Worm (Caenorhabditis elegans) whole organism, early embryonic: ENCODE data around the gene F40G12.7.

Source experiments
- B0310.2 ChIP-seq: sonication (generic microtip); optimal IDR thresholded peaks from 2 replicates; lab custom pipeline; 2016; ENCODE audit warnings: mild to moderate bottlenecking, missing genetic modification characterization, missing compliant biosample characterization
- F13C5.2 ChIP-seq: sonication (generic microtip); optimal IDR thresholded peaks from 2 replicates; lab custom pipeline; 2017; ENCODE audit warnings: mild to moderate bottlenecking, missing genetic modification characterization, inconsistent platforms, missing compliant biosample characterization
- aly-1 ChIP-seq: sonication (generic microtip); optimal IDR thresholded peaks from 2 replicates; lab custom pipeline; 2016; ENCODE audit warnings: missing genetic modification characterization, missing compliant biosample characterization
- ama-1 ChIP-seq: fragments of 150-350 bp; optimal IDR thresholded peaks from 2 replicates; lab custom pipeline; 2014
- ceh-13 ChIP-seq: fragments of 200-800 bp; sonication (Bioruptor generic); optimal IDR thresholded peaks from 2 replicates; lab custom pipeline; 2018; ENCODE audit warnings: mild to moderate bottlenecking, missing genetic modification characterization, missing compliant biosample characterization
- ceh-36 ChIP-seq: sonication (generic microtip); optimal IDR thresholded peaks from 2 replicates; lab custom pipeline; 2016; ENCODE audit warnings: missing genetic modification characterization, inconsistent platforms, missing compliant biosample characterization
- ets-7 ChIP-seq: sonication (generic microtip); optimal IDR thresholded peaks from 2 replicates; lab custom pipeline; 2016; ENCODE audit warnings: missing genotype, missing genetic modification characterization, missing compliant biosample characterization
- flt-1 ChIP-seq: fragments of 200-800 bp; sonication (Bioruptor generic); IDR thresholded peaks from 2 replicates; pipeline ENCODE4 v1.3.6; 2022; ENCODE audit warnings: missing genetic modification characterization, missing compliant biosample characterization
- hmbx-1 ChIP-seq: sonication (generic microtip); optimal IDR thresholded peaks from 2 replicates; lab custom pipeline; 2016; ENCODE audit warnings: mild to moderate bottlenecking, missing genetic modification characterization, missing compliant biosample characterization
- hmg-4 ChIP-seq: fragments of 200-800 bp; sonication (Bioruptor generic); optimal IDR thresholded peaks from 2 replicates; lab custom pipeline; 2018; ENCODE audit warnings: mild to moderate bottlenecking, missing genetic modification characterization, missing compliant biosample characterization
- hnd-1 ChIP-seq: sonication (generic microtip); optimal IDR thresholded peaks from 2 replicates; lab custom pipeline; 2016; ENCODE audit warnings: missing genetic modification characterization, missing compliant biosample characterization
- pes-1 ChIP-seq: fragments of 200-800 bp; sonication (Bioruptor generic); IDR thresholded peaks from 2 replicates; pipeline ENCODE4 v1.3.6; 2022; ENCODE audit warnings: missing genetic modification reagents, missing genetic modification characterization, missing compliant biosample characterization
- scrt-1 ChIP-seq: fragments of 200-800 bp; sonication (Bioruptor generic); IDR thresholded peaks from 2 replicates; pipeline ENCODE4 v1.3.6; 2022; ENCODE audit warnings: missing genetic modification characterization, missing compliant biosample characterization
- sea-1 ChIP-seq: fragments of 200-800 bp; sonication (Bioruptor generic); conservative IDR thresholded peaks from 2 replicates; pipeline ENCODE4 v1.3.6; 2022; ENCODE audit warnings: missing genetic modification characterization, missing compliant biosample characterization
- tbx-11 ChIP-seq: fragments of 200-800 bp; sonication (Bioruptor generic); IDR thresholded peaks from 2 replicates; pipeline ENCODE4 v1.3.6; 2022; ENCODE audit warnings: missing genetic modification characterization, missing compliant biosample characterization
- tbx-37 ChIP-seq: fragments of 200-800 bp; sonication (Bioruptor generic); conservative IDR thresholded peaks from 2 replicates; pipeline ENCODE4 v1.3.6; 2022; ENCODE audit warnings: missing genetic modification reagents, missing genetic modification characterization, missing compliant biosample characterization
- tra-4 ChIP-seq: sonication (generic microtip); optimal IDR thresholded peaks from 2 replicates; lab custom pipeline; 2017; ENCODE audit warnings: missing genetic modification characterization, missing compliant biosample characterization

F40G12.7 gene

ce11 chrV:14268616-14269015 is 5.8 kb upstream of the F40G12.7 start, which contains the start of gene F40G12.4:
Gene F40G12.4, minus strand, starts transcription at chrV:14268716.
- TF ChIP-seq aly-1 (tag; lab: Kevin White, UChicago) (no peak), ama-1 (lab: Kevin White, UChicago) (no peak), flt-1 (GFP tag; lab: Robert Waterston, UW) (no peak), B0310.2 (tag; lab: Kevin White, UChicago) (no peak), scrt-1 (GFP tag; lab: Robert Waterston, UW) (no peak), tbx-11 (GFP tag; lab: Robert Waterston, UW) (no peak), ceh-13 (GFP tag; lab: Kevin White, UChicago) (no peak), F13C5.2 (tag; lab: Kevin White, UChicago) (no peak), ceh-36 (tag; lab: Kevin White, UChicago) (no peak), hmbx-1 (tag; lab: Kevin White, UChicago) (no peak), hmg-4 (GFP tag; lab: Kevin White, UChicago) (no peak), tbx-37 (GFP tag; lab: Robert Waterston, UW) (no peak), sea-1 (GFP tag; lab: Robert Waterston, UW) (no peak), pes-1 (GFP tag; lab: Robert Waterston, UW) (no peak), tra-4 (tag; lab: Kevin White, UChicago) (no peak), hnd-1 (tag; lab: Kevin White, UChicago) (no peak), ets-7 (tag; lab: Kevin White, UChicago) (no peak)

- TF ChIP-seq hnd-1 (tag; lab: Kevin White, UChicago) (no peak), tbx-37 (GFP tag; lab: Robert Waterston, UW) (no peak), flt-1 (GFP tag; lab: Robert Waterston, UW) (no peak), ceh-36 (tag; lab: Kevin White, UChicago) (no peak), hmbx-1 (tag; lab: Kevin White, UChicago) (no peak), tbx-11 (GFP tag; lab: Robert Waterston, UW) (no peak), B0310.2 (tag; lab: Kevin White, UChicago) (no peak), hmg-4 (GFP tag; lab: Kevin White, UChicago) (no peak), F13C5.2 (tag; lab: Kevin White, UChicago) (no peak), ceh-13 (GFP tag; lab: Kevin White, UChicago) (no peak), ama-1 (lab: Kevin White, UChicago) (no peak), ets-7 (tag; lab: Kevin White, UChicago) (no peak), aly-1 (tag; lab: Kevin White, UChicago) (no peak), sea-1 (GFP tag; lab: Robert Waterston, UW) (no peak), scrt-1 (GFP tag; lab: Robert Waterston, UW) (no peak), pes-1 (GFP tag; lab: Robert Waterston, UW) (no peak), tra-4 (tag; lab: Kevin White, UChicago) (no peak)
Observed at ce11 chrV:14270729-14271128, 3.6 kb upstream of the F40G12.7 start, which contains the start of gene F40G12.5. Gene F40G12.5, minus strand, starts transcription at chrV:14270829.

- TF ChIP-seq tbx-11 (GFP tag; lab: Robert Waterston, UW) (no peak), tra-4 (tag; lab: Kevin White, UChicago) (no peak), ets-7 (tag; lab: Kevin White, UChicago) (no peak), ceh-13 (GFP tag; lab: Kevin White, UChicago) (no peak), ceh-36 (tag; lab: Kevin White, UChicago) (no peak)
Observed at ce11 chrV:14273019-14273418, 1.3 kb upstream of the F40G12.7 start, which contains the start of gene F40G12.6. Gene F40G12.6, minus strand, starts transcription at chrV:14273119.

ce11 chrV:14279777-14280176 is 5.4 kb downstream of the F40G12.7 start, which contains the start of gene srt-33:
Gene srt-33, minus strand, starts transcription at chrV:14279877.
- TF ChIP-seq B0310.2 (tag; lab: Kevin White, UChicago) (no peak), ceh-36 (tag; lab: Kevin White, UChicago) (no peak), tbx-11 (GFP tag; lab: Robert Waterston, UW) (no peak)

ce11 chrV:14282222-14282709 is 7.9 kb downstream of the F40G12.7 start, which contains the start of the genes srt-74 and F40G12.9:
Gene srt-74, minus strand, starts transcription at chrV:14282322.
Gene F40G12.9, plus strand, starts transcription at chrV:14282659.
- TF ChIP-seq hnd-1 (tag; lab: Kevin White, UChicago) (no peak), tra-4 (tag; lab: Kevin White, UChicago) (no peak), ceh-36 (tag; lab: Kevin White, UChicago) (no peak), ets-7 (tag; lab: Kevin White, UChicago) (no peak), pes-1 (GFP tag; lab: Robert Waterston, UW) (no peak), flt-1 (GFP tag; lab: Robert Waterston, UW) (no peak), sea-1 (GFP tag; lab: Robert Waterston, UW) (no peak), scrt-1 (GFP tag; lab: Robert Waterston, UW) (no peak), aly-1 (tag; lab: Kevin White, UChicago) (no peak), F13C5.2 (tag; lab: Kevin White, UChicago) (no peak), ama-1 (lab: Kevin White, UChicago) (no peak), tbx-37 (GFP tag; lab: Robert Waterston, UW) (no peak), hmbx-1 (tag; lab: Kevin White, UChicago) (no peak), hmg-4 (GFP tag; lab: Kevin White, UChicago) (no peak), tbx-11 (GFP tag; lab: Robert Waterston, UW) (no peak), B0310.2 (tag; lab: Kevin White, UChicago) (no peak), ceh-13 (GFP tag; lab: Kevin White, UChicago) (no peak)

ce11 chrV:14283241-14283640 is 8.9 kb downstream of the F40G12.7 start, which contains the start of gene F40G12.10:
Gene F40G12.10, plus strand, starts transcription at chrV:14283541.
- no peak for TF ChIP-seq flt-1 (GFP tag; lab: Robert Waterston, UW)
- TF ChIP-seq B0310.2 (tag; lab: Kevin White, UChicago) = no peak
- no peak for TF ChIP-seq scrt-1 (GFP tag; lab: Robert Waterston, UW)
- no peak for TF ChIP-seq sea-1 (GFP tag; lab: Robert Waterston, UW)
- no peak for TF ChIP-seq ama-1 (lab: Kevin White, UChicago)
- TF ChIP-seq hnd-1 (tag; lab: Kevin White, UChicago) = no peak
- no peak for TF ChIP-seq F13C5.2 (tag; lab: Kevin White, UChicago)
- no peak for TF ChIP-seq pes-1 (GFP tag; lab: Robert Waterston, UW)
- TF ChIP-seq ceh-13 (GFP tag; lab: Kevin White, UChicago) = no peak
- TF ChIP-seq tbx-37 (GFP tag; lab: Robert Waterston, UW) = no peak
- TF ChIP-seq hmbx-1 (tag; lab: Kevin White, UChicago) = no peak
- TF ChIP-seq tbx-11 (GFP tag; lab: Robert Waterston, UW) = no peak
- TF ChIP-seq ets-7 (tag; lab: Kevin White, UChicago) = no peak
